Worm (Caenorhabditis elegans) whole organism, late embryonic: ENCODE results near the gene rad-50.

ENCODE experiments used
- C38D4.7 ChIP-seq: fragments of 200-800 bp; sonication (Bioruptor generic); optimal IDR thresholded peaks from 2 replicates; lab custom pipeline; 2018; ENCODE audit warnings: mild to moderate bottlenecking, missing genetic modification characterization, moderate library complexity, missing compliant biosample characterization
- K09A11.1 ChIP-seq: sonication (generic microtip); optimal IDR thresholded peaks from 2 replicates; lab custom pipeline; 2017; ENCODE audit warnings: antibody characterized with exemption, mild to moderate bottlenecking, missing genetic modification characterization, missing compliant biosample characterization; ENCODE audit not compliant: insufficient read depth
- T23F11.4 ChIP-seq: fragments of 200-800 bp; sonication (Bioruptor generic); optimal IDR thresholded peaks from 2 replicates; lab custom pipeline; 2018; ENCODE audit warnings: mild to moderate bottlenecking, missing genetic modification characterization, missing compliant biosample characterization
- Y22D7AL.16 ChIP-seq: sonication (generic microtip); optimal IDR thresholded peaks from 2 replicates; lab custom pipeline; 2016; ENCODE audit warnings: missing genetic modification characterization, missing compliant biosample characterization
- ahr-1 ChIP-seq: sonication (generic microtip); optimal IDR thresholded peaks from 2 replicates; lab custom pipeline; 2016; ENCODE audit warnings: missing genetic modification characterization, missing compliant biosample characterization
- ceh-14 ChIP-seq: sonication (generic microtip); optimal IDR thresholded peaks from 2 replicates; lab custom pipeline; 2016; ENCODE audit warnings: missing genotype, missing genetic modification characterization, missing compliant biosample characterization
- ceh-18 ChIP-seq: sonication (generic microtip); optimal IDR thresholded peaks from 2 replicates; lab custom pipeline; 2016; ENCODE audit warnings: missing genetic modification characterization, missing compliant biosample characterization
- ceh-19 ChIP-seq: fragments of 200-800 bp; sonication (Bioruptor generic); optimal IDR thresholded peaks from 2 replicates; lab custom pipeline; 2018; ENCODE audit warnings: mild to moderate bottlenecking, missing genetic modification characterization, missing compliant biosample characterization
- ceh-2 ChIP-seq: sonication (generic microtip); optimal IDR thresholded peaks from 2 replicates; lab custom pipeline; 2016; ENCODE audit warnings: missing genotype, missing genetic modification characterization, missing compliant biosample characterization
- ceh-22 ChIP-seq: sonication (generic microtip); optimal IDR thresholded peaks from 2 replicates; lab custom pipeline; 2017; ENCODE audit warnings: missing biosample characterization, missing genetic modification characterization
- ceh-24 ChIP-seq: sonication (generic microtip); optimal IDR thresholded peaks from 2 replicates; lab custom pipeline; 2016; ENCODE audit warnings: mild to moderate bottlenecking, missing genetic modification characterization, missing compliant biosample characterization
- ceh-30 ChIP-seq: fragments of 150-350 bp; optimal IDR thresholded peaks from 2 replicates; lab custom pipeline; 2014; ENCODE audit warnings: missing biosample characterization, missing genetic modification characterization
- ceh-31 ChIP-seq: sonication (generic microtip); optimal IDR thresholded peaks from 2 replicates; lab custom pipeline; 2016; ENCODE audit warnings: missing genetic modification characterization, missing compliant biosample characterization
- ceh-34 ChIP-seq: sonication (generic microtip); optimal IDR thresholded peaks from 2 replicates; lab custom pipeline; 2016; ENCODE audit warnings: mild to moderate bottlenecking, missing genetic modification characterization, missing compliant biosample characterization
- ceh-6 ChIP-seq: fragments of 200-800 bp; sonication (Bioruptor generic); optimal IDR thresholded peaks from 2 replicates; lab custom pipeline; 2018; ENCODE audit warnings: mild to moderate bottlenecking, missing genetic modification characterization, missing compliant biosample characterization
- che-1 ChIP-seq: sonication (generic microtip); optimal IDR thresholded peaks from 2 replicates; lab custom pipeline; 2016; ENCODE audit warnings: mild to moderate bottlenecking, missing genetic modification characterization, missing compliant biosample characterization
- dve-1 ChIP-seq: sonication (generic microtip); optimal IDR thresholded peaks from 2 replicates; lab custom pipeline; 2017; ENCODE audit warnings: antibody characterized with exemption, mild to moderate bottlenecking, missing genetic modification characterization, missing compliant biosample characterization
- elt-2 ChIP-seq: sonication (generic microtip); optimal IDR thresholded peaks from 2 replicates; lab custom pipeline; 2016; ENCODE audit warnings: missing genetic modification reagents, missing genetic modification characterization, missing compliant biosample characterization
- elt-4 ChIP-seq: sonication (generic microtip); optimal IDR thresholded peaks from 2 replicates; lab custom pipeline; 2016; ENCODE audit warnings: missing genetic modification characterization, missing compliant biosample characterization
- eyg-1 ChIP-seq: sonication (generic microtip); optimal IDR thresholded peaks from 2 replicates; lab custom pipeline; 2016; ENCODE audit warnings: missing genotype, missing genetic modification characterization, missing compliant biosample characterization
- fax-1 ChIP-seq: sonication (generic microtip); optimal IDR thresholded peaks from 2 replicates; lab custom pipeline; 2016; ENCODE audit warnings: missing genotype, missing genetic modification characterization, missing compliant biosample characterization
- hlh-15 ChIP-seq: sonication (generic microtip); optimal IDR thresholded peaks from 2 replicates; lab custom pipeline; 2016; ENCODE audit warnings: missing genetic modification characterization, missing compliant biosample characterization
- hlh-6 ChIP-seq: sonication (generic microtip); optimal IDR thresholded peaks from 2 replicates; lab custom pipeline; 2016; ENCODE audit warnings: missing genotype, missing genetic modification characterization, missing compliant biosample characterization
- hlh-8 ChIP-seq: sonication (generic microtip); optimal IDR thresholded peaks from 2 replicates; lab custom pipeline; 2016; ENCODE audit warnings: missing genotype, missing genetic modification characterization, missing compliant biosample characterization
- lim-6 ChIP-seq: sonication (generic microtip); optimal IDR thresholded peaks from 2 replicates; lab custom pipeline; 2016; ENCODE audit warnings: missing genetic modification characterization, missing compliant biosample characterization
- lin-11 ChIP-seq: fragments of 200-800 bp; sonication (Bioruptor generic); optimal IDR thresholded peaks from 2 replicates; lab custom pipeline; 2018; ENCODE audit warnings: mild to moderate bottlenecking, missing genetic modification characterization, missing compliant biosample characterization
- madf-2 ChIP-seq: sonication (generic microtip); optimal IDR thresholded peaks from 2 replicates; lab custom pipeline; 2017; ENCODE audit warnings: missing genetic modification characterization, missing compliant biosample characterization
- mec-3 ChIP-seq: sonication (generic microtip); optimal IDR thresholded peaks from 2 replicates; lab custom pipeline; 2016; ENCODE audit warnings: borderline replicate concordance, missing genetic modification characterization, missing compliant biosample characterization
- npax-4 ChIP-seq: sonication (generic microtip); optimal IDR thresholded peaks from 2 replicates; lab custom pipeline; 2016; ENCODE audit warnings: missing genetic modification characterization, missing compliant biosample characterization
- pha-2 ChIP-seq: sonication (generic microtip); optimal IDR thresholded peaks from 2 replicates; lab custom pipeline; 2017; ENCODE audit warnings: mild to moderate bottlenecking, missing genetic modification characterization, missing compliant biosample characterization
- pha-4 ChIP-seq: fragments of 150-350 bp; optimal IDR thresholded peaks from 2 replicates; lab custom pipeline; 2018; ENCODE audit warnings: missing biosample characterization, missing genetic modification reagents, missing genetic modification characterization
- ref-2 ChIP-seq: sonication (generic microtip); optimal IDR thresholded peaks from 2 replicates; lab custom pipeline; 2016; ENCODE audit warnings: missing genetic modification characterization, missing compliant biosample characterization
- sdc-2 ChIP-seq: sonication (generic microtip); optimal IDR thresholded peaks from 2 replicates; lab custom pipeline; 2016; ENCODE audit warnings: missing genotype, missing genetic modification characterization, missing compliant biosample characterization
- sox-2 ChIP-seq: fragments of 200-800 bp; sonication (Bioruptor generic); IDR thresholded peaks from 2 replicates; pipeline ENCODE4 v1.3.6; 2022; ENCODE audit warnings: missing genetic modification reagents, missing genetic modification characterization, missing compliant biosample characterization
- sox-4 ChIP-seq: sonication (generic microtip); optimal IDR thresholded peaks from 2 replicates; lab custom pipeline; 2017; ENCODE audit warnings: mild to moderate bottlenecking, missing genetic modification characterization, inconsistent platforms, missing compliant biosample characterization
- tbx-2 ChIP-seq: sonication (generic microtip); optimal IDR thresholded peaks from 2 replicates; lab custom pipeline; 2016; ENCODE audit warnings: missing genetic modification characterization, missing compliant biosample characterization
- unc-42 ChIP-seq: sonication (generic microtip); optimal IDR thresholded peaks from 2 replicates; lab custom pipeline; 2016; ENCODE audit warnings: missing genotype, missing genetic modification characterization, missing compliant biosample characterization
- unc-55 ChIP-seq: sonication (generic microtip); optimal IDR thresholded peaks from 2 replicates; lab custom pipeline; 2017; ENCODE audit warnings: missing biosample characterization, missing genetic modification reagents, missing genetic modification characterization
- unc-86 ChIP-seq: sonication (generic microtip); optimal IDR thresholded peaks from 2 replicates; lab custom pipeline; 2016; ENCODE audit warnings: missing genetic modification characterization, missing compliant biosample characterization
- zip-5 ChIP-seq: sonication (generic microtip); optimal IDR thresholded peaks from 2 replicates; lab custom pipeline; 2016; ENCODE audit warnings: missing genetic modification characterization, missing compliant biosample characterization

rad-50 gene

DNA sequence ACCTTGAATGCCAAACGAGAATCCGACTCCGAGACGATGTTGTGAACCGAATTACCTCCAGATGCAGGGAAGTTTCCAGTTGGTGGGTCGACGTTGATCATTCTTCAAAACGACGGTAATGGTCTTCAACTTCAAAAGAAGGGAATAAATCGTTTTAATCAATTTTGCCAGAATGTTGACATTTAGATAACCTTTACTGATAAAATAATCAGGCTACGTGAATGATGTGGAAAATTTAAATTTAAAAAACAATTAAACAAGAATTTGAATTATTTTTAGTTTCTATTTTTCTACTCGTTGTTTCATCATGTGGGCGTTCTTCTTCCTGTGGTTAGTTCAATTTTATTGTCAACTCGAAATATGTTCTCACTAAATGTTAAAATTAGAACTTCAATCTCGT is 18.3 kb downstream of the rad-50 start, which contains the start of gene ssp-35:
ssp-35 (minus strand) TSS at position 101 of the 400 bp plus-strand sequence.
- TF ChIP-seq mec-3 (no peak), unc-42 (no peak), elt-4 (tag; lab: Kevin White, UChicago) (no peak), unc-55 (no peak), elt-2 (tag; lab: Kevin White, UChicago) (no peak), hlh-6 (tag; lab: Kevin White, UChicago) (no peak), ceh-14 (no peak), ceh-24 (tag; lab: Kevin White, UChicago) (no peak)
- TF ChIP-seq, all 69 proteins: peak for 0

DNA sequence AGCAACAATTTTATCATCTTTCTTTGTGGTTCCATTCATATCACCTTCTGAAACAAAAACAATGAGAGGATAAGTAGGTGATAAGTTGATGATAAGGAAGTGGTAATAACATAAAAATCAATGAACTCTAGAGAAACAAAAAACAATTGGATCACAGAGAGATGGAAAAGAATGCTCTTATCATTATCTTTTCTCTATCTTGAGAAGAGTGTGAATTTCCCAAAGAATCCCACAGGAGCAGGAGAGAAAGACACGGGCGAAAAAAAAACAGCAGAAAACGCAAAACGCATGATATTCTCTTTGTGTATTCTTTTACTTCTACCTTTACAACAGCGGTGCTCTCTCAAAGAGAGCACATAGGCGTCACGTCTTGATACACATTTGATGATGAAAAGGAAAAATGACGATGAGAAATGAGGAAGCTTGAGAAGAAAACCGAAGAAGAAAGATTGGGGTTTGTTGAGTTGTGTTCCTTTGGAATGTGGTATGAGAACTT is 23.9 kb downstream of the rad-50 start, which contains the start of gene twk-24:
twk-24 (minus strand) TSS at position 51 of the 496 bp plus-strand sequence.
- TF ChIP-seq ceh-30, result no peak
- TF ChIP-seq ceh-18 (tag; lab: Kevin White, UChicago), result peak; percentile 59
- no peak for TF ChIP-seq zip-5
- no peak for TF ChIP-seq mec-3
- peak; percentile 65 for TF ChIP-seq elt-2 (tag; lab: Kevin White, UChicago)
- no peak for TF ChIP-seq pha-2

DNA sequence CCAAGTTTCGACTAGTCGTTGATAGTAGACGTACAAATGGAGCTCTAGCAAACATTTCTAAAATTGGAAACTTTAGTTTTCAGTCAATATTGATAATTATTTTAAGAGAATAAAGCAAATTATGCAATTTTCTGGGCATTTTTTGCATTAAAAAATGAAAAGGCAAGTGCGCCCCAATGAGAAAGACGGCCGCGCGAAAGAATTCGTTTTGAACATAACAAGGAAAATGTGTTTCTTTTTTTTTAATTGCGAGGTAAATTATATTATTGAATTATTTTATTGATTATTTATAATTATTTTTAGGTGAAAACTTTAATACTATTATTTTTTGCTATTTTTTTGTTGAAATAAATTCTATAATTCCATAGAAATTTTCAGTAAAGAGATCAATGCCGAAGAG is 26.0 kb downstream of the rad-50 start, which contains the start of the genes tsfm-1 and capg-2:
tsfm-1 (minus strand) TSS at position 57 of the 400 bp plus-strand sequence.
capg-2 (plus strand) TSS at position 379 of the 400 bp plus-strand sequence.
- no peak for TF ChIP-seq eyg-1 (tag; lab: Kevin White, UChicago)
- no peak for TF ChIP-seq mec-3
- TF ChIP-seq ceh-18 (tag; lab: Kevin White, UChicago), result no peak

DNA sequence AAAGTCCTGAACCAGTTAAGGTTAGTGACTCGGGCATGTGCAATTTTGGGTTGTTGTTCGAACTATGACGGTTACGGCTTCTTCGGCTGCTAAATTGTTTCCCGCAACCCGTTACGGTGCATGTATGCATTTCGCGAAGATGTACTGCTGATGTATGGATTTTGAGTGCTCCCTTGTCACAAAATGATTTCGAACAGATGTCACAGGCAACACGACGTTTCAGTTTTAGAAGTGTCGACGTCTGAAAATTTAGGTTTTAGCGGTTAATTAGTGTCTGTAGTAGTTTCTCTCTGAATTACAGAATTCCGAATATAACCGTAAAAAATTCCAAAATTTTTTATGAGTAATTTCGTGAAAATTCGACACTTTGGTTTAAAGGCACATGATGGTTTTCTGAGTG is 30.3 kb downstream of the rad-50 start:
- TF ChIP-seq unc-42 (no peak), sox-2 (GFP tag; lab: Robert Waterston, UW) (no peak), dve-1 (tag; lab: Kevin White, UChicago) (no peak), sox-4 (no peak), ceh-34 (tag; lab: Kevin White, UChicago) (no peak), unc-86 (tag; lab: Kevin White, UChicago) (no peak)

ce11 chrV:12276946-12277345 is 31.5 kb downstream of the rad-50 start, which contains the start of gene bnc-1:
TSS of gene bnc-1 (minus strand) at chrV:12277046.
- TF ChIP-seq dve-1 (tag; lab: Kevin White, UChicago) (no peak), T23F11.4 (no peak), lin-11 (tag; lab: Kevin White, UChicago) (no peak), Y22D7AL.16 (no peak), ceh-31 (tag; lab: Kevin White, UChicago) (no peak), hlh-15 (tag; lab: Kevin White, UChicago) (no peak), sdc-2 (tag; lab: Kevin White, UChicago) (no peak), C38D4.7 (GFP tag; lab: Kevin White, UChicago) (no peak), ceh-6 (GFP tag; lab: Kevin White, UChicago) (no peak)

DNA sequence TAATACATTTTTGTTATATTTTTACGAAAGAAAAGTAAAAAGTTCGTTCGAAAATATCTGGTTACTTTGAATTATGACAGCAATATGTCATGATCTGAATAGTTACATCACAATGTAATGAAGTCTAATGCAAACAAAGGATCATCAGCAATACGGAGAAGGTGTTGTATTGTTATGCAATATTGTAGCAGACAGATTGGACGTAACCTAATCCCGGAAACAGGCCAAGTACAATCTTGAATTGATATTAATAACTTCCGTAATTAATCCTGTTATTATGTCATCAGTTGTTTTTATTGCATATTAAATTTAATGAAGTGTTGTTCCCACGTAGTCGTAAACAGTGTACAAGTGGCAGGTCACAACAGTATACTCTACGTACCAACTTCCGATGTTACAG is 36.1 kb downstream of the rad-50 start:
- TF ChIP-seq hlh-15 (tag; lab: Kevin White, UChicago), result no peak

ce11 chrV:12283187-12283586 is 37.7 kb downstream of the rad-50 start, which contains the start of gene F55C5.10:
TSS of gene F55C5.10 (plus strand) at chrV:12283487.
- TF ChIP-seq madf-2 (no peak), ref-2 (tag; lab: Kevin White, UChicago) (no peak), fax-1 (no peak), hlh-6 (tag; lab: Kevin White, UChicago) (no peak), tbx-2 (tag; lab: Kevin White, UChicago) (no peak), ceh-30 (no peak), ceh-19 (no peak), hlh-8 (tag; lab: Kevin White, UChicago) (no peak), K09A11.1 (tag; lab: Kevin White, UChicago) (no peak), che-1 (tag; lab: Kevin White, UChicago) (no peak), sdc-2 (tag; lab: Kevin White, UChicago) (no peak), ceh-34 (tag; lab: Kevin White, UChicago) (no peak), ceh-2 (no peak), pha-4 (no peak), npax-4 (tag; lab: Kevin White, UChicago) (no peak), lim-6 (tag; lab: Kevin White, UChicago) (no peak), ceh-22 (no peak), ahr-1 (tag; lab: Kevin White, UChicago) (no peak)
